Fruit fly (Drosophila melanogaster) whole organism, embryonic: ENCODE measurements around the gene CG31778.

Experiments used
- Atf6 ChIP-seq: fragments of 200-800 bp; sonication (Bioruptor generic); IDR thresholded peaks from 2 replicates; pipeline ENCODE4 v1.3.6; 2022; ENCODE audit warnings: missing biosample characterization, missing genetic modification characterization
- CG10147 ChIP-seq: fragments of 200-800 bp; sonication (Bioruptor generic); optimal IDR thresholded peaks from 2 replicates; lab custom pipeline; 2019; ENCODE audit warnings: missing biosample characterization, mild to moderate bottlenecking, missing genetic modification characterization, moderate library complexity
- CG10274 ChIP-seq: fragments of 200-800 bp; sonication (Bioruptor generic); optimal IDR thresholded peaks from 3 replicates; lab custom pipeline; 2017; ENCODE audit warnings: missing biosample characterization, mild to moderate bottlenecking, missing genetic modification characterization
- CG10565 ChIP-seq: fragments of 200-800 bp; sonication (Bioruptor generic); optimal IDR thresholded peaks from 3 replicates; lab custom pipeline; 2016; ENCODE audit warnings: missing biosample characterization, mild to moderate bottlenecking, missing genetic modification characterization
- CG10979 ChIP-seq: fragments of 200-800 bp; sonication (Bioruptor generic); optimal IDR thresholded peaks from 2 replicates; lab custom pipeline; 2018; ENCODE audit warnings: missing biosample characterization, mild to moderate bottlenecking, missing genetic modification characterization, moderate library complexity
- CG12071 ChIP-seq: fragments of 200-800 bp; sonication (Bioruptor generic); optimal IDR thresholded peaks from 3 replicates; lab custom pipeline; 2018; ENCODE audit warnings: missing biosample characterization, mild to moderate bottlenecking, missing genetic modification characterization
- CG1233 ChIP-seq: fragments of 200-800 bp; sonication (Bioruptor generic); optimal IDR thresholded peaks from 4 replicates; lab custom pipeline; 2018; ENCODE audit warnings: missing biosample characterization, mild to moderate bottlenecking, missing genetic modification characterization
- CG16779 ChIP-seq: fragments of 200-800 bp; sonication (Bioruptor generic); IDR thresholded peaks from 2 replicates; pipeline ENCODE4 v1.3.6; 2022; ENCODE audit warnings: missing biosample characterization, missing genetic modification characterization
- CG18011 ChIP-seq: fragments of 200-800 bp; sonication (Bioruptor generic); optimal IDR thresholded peaks from 2 replicates; lab custom pipeline; 2017; ENCODE audit warnings: missing biosample characterization, missing genetic modification characterization, mild to moderate bottlenecking, moderate library complexity, missing genotype
- CG30431 ChIP-seq: fragments of 200-800 bp; sonication (Bioruptor generic); optimal IDR thresholded peaks from 2 replicates; lab custom pipeline; 2017; ENCODE audit warnings: missing biosample characterization, missing genetic modification characterization
- CG32767 ChIP-seq: fragments of 200-800 bp; sonication (Bioruptor generic); IDR thresholded peaks from 2 replicates; pipeline ENCODE4 v1.3.6; 2022; ENCODE audit warnings: missing biosample characterization, missing genetic modification characterization
- CG4707 ChIP-seq: fragments of 200-800 bp; sonication (Bioruptor generic); optimal IDR thresholded peaks from 2 replicates; lab custom pipeline; 2018; ENCODE audit warnings: missing biosample characterization, mild to moderate bottlenecking, missing genetic modification characterization, moderate library complexity
- CG4820 ChIP-seq: fragments of 200-800 bp; sonication (Bioruptor generic); optimal IDR thresholded peaks from 3 replicates; lab custom pipeline; 2016; ENCODE audit warnings: missing biosample characterization, missing genetic modification characterization
- CG5245 ChIP-seq: fragments of 200-800 bp; sonication (Bioruptor generic); optimal IDR thresholded peaks from 3 replicates; lab custom pipeline; 2016; ENCODE audit warnings: missing biosample characterization, missing genetic modification characterization
- CG6813 ChIP-seq: fragments of 200-800 bp; sonication (Bioruptor generic); optimal IDR thresholded peaks from 2 replicates; lab custom pipeline; 2017; ENCODE audit warnings: missing biosample characterization, missing genetic modification characterization, mild to moderate bottlenecking, moderate library complexity, missing genetic modification reagents
- CG7271 ChIP-seq: fragments of 200-800 bp; sonication (Bioruptor generic); optimal IDR thresholded peaks from 2 replicates; lab custom pipeline; 2018; ENCODE audit warnings: missing biosample characterization, mild to moderate bottlenecking, missing genetic modification characterization, moderate library complexity
- CG9817 ChIP-seq: fragments of 200-800 bp; sonication (Bioruptor generic); optimal IDR thresholded peaks from 2 replicates; lab custom pipeline; 2018; ENCODE audit warnings: missing biosample characterization, mild to moderate bottlenecking, missing genetic modification characterization, moderate library complexity
- CG9932 ChIP-seq: fragments of 200-800 bp; sonication (Bioruptor generic); IDR thresholded peaks from 2 replicates; pipeline ENCODE4 v1.3.6; 2022; ENCODE audit warnings: missing biosample characterization, missing genetic modification characterization
- CkIIα-i1 ChIP-seq: fragments of 200-800 bp; sonication (Bioruptor generic); IDR thresholded peaks from 2 replicates; pipeline ENCODE4 v1.3.6; 2022; ENCODE audit warnings: missing biosample characterization, missing genetic modification characterization
- Eip74EF ChIP-seq, 2 experiments: fragments of 200-800 bp in 1 of 2; fragments of >200 bp in 1 of 2; sonication (Bioruptor generic) in 1 of 2; optimal IDR thresholded peaks; 2 replicates each; lab custom pipeline; 2017 to 2019; ENCODE audit warnings: missing biosample characterization in 2 of 2, missing genetic modification characterization in 2 of 2, mild to moderate bottlenecking in 1 of 2, moderate library complexity in 1 of 2
- H15 ChIP-seq: fragments of 200-800 bp; sonication (Bioruptor generic); IDR thresholded peaks from 3 replicates; pipeline ENCODE4 v1.3.6; 2022; ENCODE audit warnings: missing biosample characterization, missing genetic modification characterization
- Kr ChIP-seq: fragments of 200-800 bp; sonication (Bioruptor generic); optimal IDR thresholded peaks from 2 replicates; lab custom pipeline; 2017; ENCODE audit warnings: missing biosample characterization, mild to moderate bottlenecking, missing genetic modification characterization
- NFAT ChIP-seq: fragments of 200-800 bp; sonication (Bioruptor generic); IDR thresholded peaks from 2 replicates; pipeline ENCODE4 v1.3.6; 2022; ENCODE audit warnings: missing biosample characterization, missing genetic modification characterization
- Neu2 ChIP-seq: fragments of 200-800 bp; sonication (Bioruptor generic); optimal IDR thresholded peaks from 3 replicates; lab custom pipeline; 2016; ENCODE audit warnings: missing biosample characterization, missing genetic modification characterization, borderline replicate concordance
- Nf-YA ChIP-seq: fragments of 200-800 bp; sonication (Bioruptor generic); IDR thresholded peaks from 2 replicates; pipeline ENCODE4 v1.3.6; 2022; ENCODE audit warnings: missing biosample characterization, missing genetic modification characterization
- Rfx ChIP-seq: fragments of 200-800 bp; sonication (Bioruptor generic); IDR thresholded peaks from 2 replicates; pipeline ENCODE4 v1.3.6; 2022; ENCODE audit warnings: missing biosample characterization, missing genetic modification characterization
- Scr ChIP-seq: fragments of 200-800 bp; sonication (Bioruptor generic); IDR thresholded peaks from 2 replicates; pipeline ENCODE4 v1.3.6; 2022; ENCODE audit warnings: missing biosample characterization, missing genetic modification characterization; ENCODE audit not compliant: partially characterized antibody
- Six4 ChIP-seq: fragments of 200-800 bp; sonication (Bioruptor generic); optimal IDR thresholded peaks from 2 replicates; lab custom pipeline; 2016; ENCODE audit warnings: missing biosample characterization, missing genetic modification characterization
- Ssrp ChIP-seq: fragments of 200-800 bp; sonication (Bioruptor generic); optimal IDR thresholded peaks from 2 replicates; lab custom pipeline; 2018; ENCODE audit warnings: missing biosample characterization, mild to moderate bottlenecking, missing genetic modification characterization, moderate library complexity
- TFAM ChIP-seq: fragments of 200-800 bp; sonication (Bioruptor generic); optimal IDR thresholded peaks from 2 replicates; lab custom pipeline; 2017; ENCODE audit warnings: missing biosample characterization, missing genetic modification characterization, inconsistent platforms
- Taf1 ChIP-seq: fragments of 200-800 bp; sonication (Bioruptor generic); IDR thresholded peaks from 2 replicates; pipeline ENCODE4 v1.3.6; 2022; ENCODE audit warnings: missing biosample characterization, missing genetic modification characterization
- Usf ChIP-seq: fragments of 200-800 bp; sonication (Bioruptor generic); optimal IDR thresholded peaks from 2 replicates; lab custom pipeline; 2017; ENCODE audit warnings: missing genotype, missing biosample characterization, missing genetic modification characterization
- Xbp1 ChIP-seq: fragments of 200-800 bp; sonication (Bioruptor generic); optimal IDR thresholded peaks from 3 replicates; lab custom pipeline; 2016; ENCODE audit warnings: missing biosample characterization, mild to moderate bottlenecking, missing genetic modification characterization
- aop ChIP-seq: fragments of 200-800 bp; sonication (Bioruptor generic); IDR thresholded peaks from 2 replicates; pipeline ENCODE4 v1.3.6; 2022; ENCODE audit warnings: missing biosample characterization, missing genetic modification characterization
- ara ChIP-seq: fragments of 200-800 bp; sonication (Bioruptor generic); IDR thresholded peaks from 2 replicates; pipeline ENCODE4 v1.3.6; 2022; ENCODE audit warnings: missing biosample characterization, missing genetic modification characterization
- chinmo ChIP-seq: fragments of 200-800 bp; sonication (Bioruptor generic); IDR thresholded peaks from 4 replicates; pipeline ENCODE4 v1.3.6; 2022; ENCODE audit warnings: missing biosample characterization, missing genetic modification characterization; ENCODE audit not compliant: partially characterized antibody
- crp ChIP-seq, 2 experiments: fragments of 200-800 bp; sonication (Bioruptor generic); optimal IDR thresholded peaks; 2 replicates in 1 of 2; 3 replicates in 1 of 2; lab custom pipeline; 2017; ENCODE audit warnings: missing biosample characterization in 2 of 2, missing genetic modification characterization in 2 of 2, mild to moderate bottlenecking in 1 of 2, moderate library complexity in 1 of 2
- dimm ChIP-seq: fragments of 200-800 bp; sonication (Bioruptor generic); IDR thresholded peaks from 2 replicates; pipeline ENCODE4 v1.3.6; 2022; ENCODE audit warnings: missing biosample characterization, missing genetic modification characterization
- dpn ChIP-seq, 2 experiments: fragments of 200-800 bp; sonication (Bioruptor generic); optimal IDR thresholded peaks; 3 replicates each; lab custom pipeline; 2016; ENCODE audit warnings: missing biosample characterization in 2 of 2, missing genetic modification characterization in 2 of 2
- gce ChIP-seq: fragments of 200-800 bp; sonication (Bioruptor generic); IDR thresholded peaks from 3 replicates; pipeline ENCODE4 v1.3.6; 2022; ENCODE audit warnings: missing biosample characterization, missing genetic modification characterization
- gsb ChIP-seq: fragments of 200-800 bp; sonication (Bioruptor generic); IDR thresholded peaks from 2 replicates; pipeline ENCODE4 v1.3.6; 2022; ENCODE audit warnings: missing biosample characterization, missing genetic modification characterization
- ham ChIP-seq: fragments of 200-800 bp; sonication (Bioruptor generic); IDR thresholded peaks from 2 replicates; pipeline ENCODE4 v1.3.6; 2022; ENCODE audit warnings: missing biosample characterization, missing genetic modification characterization
- jumu ChIP-seq: fragments of 200-800 bp; sonication (Bioruptor generic); optimal IDR thresholded peaks from 3 replicates; lab custom pipeline; 2016; ENCODE audit warnings: missing biosample characterization, missing genetic modification characterization
- maf-S ChIP-seq: fragments of 200-800 bp; sonication (Bioruptor generic); optimal IDR thresholded peaks from 2 replicates; lab custom pipeline; 2016; ENCODE audit warnings: missing biosample characterization, missing genetic modification characterization
- nerfin-1 ChIP-seq: fragments of 200-800 bp; sonication (Bioruptor generic); optimal IDR thresholded peaks from 3 replicates; lab custom pipeline; 2019; ENCODE audit warnings: missing biosample characterization, mild to moderate bottlenecking, missing genetic modification characterization, moderate library complexity
- nom ChIP-seq: fragments of 200-800 bp; sonication (Bioruptor generic); optimal IDR thresholded peaks from 2 replicates; lab custom pipeline; 2017; ENCODE audit warnings: missing biosample characterization, missing genetic modification characterization, mild to moderate bottlenecking, moderate library complexity, missing genetic modification reagents
- run ChIP-seq: fragments of 200-800 bp; sonication (Bioruptor generic); optimal IDR thresholded peaks from 3 replicates; lab custom pipeline; 2018; ENCODE audit warnings: missing biosample characterization, mild to moderate bottlenecking, missing genetic modification characterization
- schlank ChIP-seq: fragments of 200-800 bp; sonication (Bioruptor generic); optimal IDR thresholded peaks from 2 replicates; lab custom pipeline; 2018; ENCODE audit warnings: missing biosample characterization, mild to moderate bottlenecking, missing genetic modification characterization
- so ChIP-seq: fragments of 200-800 bp; sonication (Bioruptor generic); IDR thresholded peaks from 3 replicates; pipeline ENCODE4 v1.3.6; 2022; ENCODE audit warnings: missing biosample characterization, missing genetic modification characterization
- stwl ChIP-seq: fragments of 200-800 bp; sonication (Bioruptor generic); optimal IDR thresholded peaks from 3 replicates; lab custom pipeline; 2018; ENCODE audit warnings: missing biosample characterization, mild to moderate bottlenecking, missing genetic modification characterization, moderate library complexity

Gene CG31778

dm6 chr2L:3655698-3656105 lies 49.6 kb downstream of the CG31778 start (continued):
- TF ChIP-seq CG4820 (GFP tag; lab: Kevin White, UChicago) (peak; percentile 98), H15 (GFP tag; lab: Robert Waterston, UW) (peak; percentile 96), stwl (peak; percentile 65), Ssrp (peak; percentile 98), CG4707 (GFP tag; lab: Kevin White, UChicago) (peak; percentile 98), Kr (GFP tag; lab: Kevin White, UChicago) (peak; percentile 80), Eip74EF (GFP tag; optimal IDR thresholded peaks at IDR 0.05; lab: Kevin White, UChicago) (peak in 1 of 2 experiments; percentile 98), jumu (peak; percentile 98), maf-S (peak; percentile 96), CG30431 (GFP tag; lab: Kevin White, UChicago) (peak; percentile 97), CG10147 (peak; percentile 98), Neu2 (GFP tag; lab: Kevin White, UChicago) (peak; percentile 88), CG10274 (GFP tag; lab: Kevin White, UChicago) (peak; percentile 92), Scr (GFP tag; lab: Robert Waterston, UW) (no peak), Nf-YA (GFP tag; lab: Robert Waterston, UW) (peak; percentile 96), Xbp1 (peak; percentile 99), CkIIα-i1 (peak; percentile 86), NFAT (GFP tag; lab: Robert Waterston, UW) (peak; percentile 98), Usf (GFP tag; lab: Kevin White, UChicago) (peak; percentile 97), crp (GFP tag; optimal IDR thresholded peaks at IDR 0.05; lab: Kevin White, UChicago) (peak in 1 of 2 experiments; percentile 68), CG9932 (GFP tag; lab: Robert Waterston, UW) (peak; percentile 99), CG32767 (GFP tag; lab: Robert Waterston, UW) (peak; percentile 97), CG5245 (peak; percentile 98), Taf1 (peak; percentile 98), CG18011 (peak; percentile 90), CG16779 (GFP tag; lab: Robert Waterston, UW) (peak; percentile 97), chinmo (peak; percentile 74; the same call in 1 of the 4 replicates), schlank (peak; percentile 98), aop (peak; percentile 87), Rfx (peak; percentile 98), CG10565 (GFP tag; lab: Kevin White, UChicago) (peak; percentile 88), nom (peak; percentile 95), CG6813 (GFP tag; lab: Kevin White, UChicago) (peak; percentile 98), dpn (GFP tag; optimal IDR thresholded peaks at IDR 0.05; lab: Kevin White, UChicago) (peak; percentile 98 to 99), run (tag; lab: Kevin White, UChicago) (peak; percentile 97), Atf6 (GFP tag; lab: Robert Waterston, UW) (peak; percentile 98), TFAM (GFP tag; lab: Kevin White, UChicago) (peak; percentile 91), dimm (GFP tag; lab: Robert Waterston, UW) (peak; percentile 95), Six4 (GFP tag; lab: Kevin White, UChicago) (peak; percentile 98), gsb (peak; percentile 96), CG10979 (tag; lab: Kevin White, UChicago) (peak; percentile 98), ham (peak; percentile 94; the same call in 1 of the 2 replicates), nerfin-1 (peak; percentile 98), so (peak; percentile 98), ara (peak; percentile 97), CG9817 (tag; lab: Kevin White, UChicago) (peak; percentile 99), CG12071 (GFP tag; lab: Kevin White, UChicago) (peak; percentile 99), CG1233 (GFP tag; lab: Kevin White, UChicago) (peak; percentile 98), gce (GFP tag; lab: Robert Waterston, UW) (peak; percentile 98), CG7271 (peak; percentile 90)
